Fruit fly (Drosophila melanogaster) Kc167 (cell line): ENCODE measurements around the gene CG17292.

ENCODE experiments used
- Myc ChIP-seq: fragments of >200 bp; optimal IDR thresholded peaks from 2 replicates; lab custom pipeline; 2017; ENCODE audit warnings: missing external identifiers
- Sin3A ChIP-seq: fragments of >200 bp; optimal IDR thresholded peaks from 2 replicates; lab custom pipeline; 2018; ENCODE audit warnings: missing external identifiers
- insv ChIP-seq: fragments of >200 bp; optimal IDR thresholded peaks from 3 replicates; lab custom pipeline; 2018; ENCODE audit warnings: missing external identifiers

DNA sequence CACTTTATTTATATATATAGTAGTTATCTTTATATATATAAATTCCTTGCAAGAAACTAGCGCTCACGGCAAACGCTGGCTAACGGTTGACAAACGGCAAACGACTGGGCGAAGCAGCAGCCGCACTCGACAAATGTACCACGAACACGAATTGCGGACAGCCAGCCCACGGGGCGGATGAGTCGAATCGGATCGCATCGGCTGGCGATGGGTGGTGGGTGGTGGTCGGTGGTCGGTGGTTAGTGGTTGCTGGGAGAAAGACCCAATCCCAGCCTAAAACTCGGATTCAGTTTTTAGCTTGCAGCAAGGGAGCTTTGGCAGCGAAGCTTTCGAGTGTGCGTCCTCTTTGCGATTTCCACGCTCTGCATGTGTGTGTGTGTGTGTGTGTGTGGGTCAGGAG lies 45.1 kb upstream of the CG17292 start, which contains the start of gene CG7781:
- TF ChIP-seq Sin3A (lab: Kevin White, UChicago): no peak
- TF ChIP-seq Myc (lab: Kevin White, UChicago): no peak
- TF ChIP-seq insv (lab: Kevin White, UChicago): no peak
